Worm (Caenorhabditis elegans) whole organism, L1 larva: ENCODE data around the gene trpp-3.

Source experiments
- aha-1 ChIP-seq: fragments of 150-350 bp; optimal IDR thresholded peaks from 2 replicates; lab custom pipeline; 2014; ENCODE audit warnings: missing biosample characterization, missing genetic modification characterization
- alr-1 ChIP-seq: fragments of 200-800 bp; sonication (Bioruptor generic); optimal IDR thresholded peaks from 2 replicates; lab custom pipeline; 2018; ENCODE audit warnings: borderline replicate concordance, mild to moderate bottlenecking, missing genetic modification characterization, missing compliant biosample characterization
- ceh-63 ChIP-seq: fragments of 200-800 bp; sonication (Bioruptor generic); optimal IDR thresholded peaks from 2 replicates; lab custom pipeline; 2018; ENCODE audit warnings: mild to moderate bottlenecking, missing genetic modification characterization, missing compliant biosample characterization
- ceh-8 ChIP-seq: fragments of 200-800 bp; sonication (Bioruptor generic); optimal IDR thresholded peaks from 2 replicates; lab custom pipeline; 2018; ENCODE audit warnings: mild to moderate bottlenecking, missing genetic modification characterization, moderate library complexity, missing compliant biosample characterization
- ceh-82 ChIP-seq, 3 experiments: fragments of 150-350 bp in 1 of 3; sonication (generic microtip) in 2 of 3; optimal IDR thresholded peaks; 2 replicates each; lab custom pipeline; 2014 to 2017; ENCODE audit warnings: missing biosample characterization in 3 of 3, missing genetic modification characterization in 3 of 3
- ceh-90 ChIP-seq: sonication (generic microtip); optimal IDR thresholded peaks from 2 replicates; lab custom pipeline; 2016; ENCODE audit warnings: missing genetic modification characterization, missing compliant biosample characterization
- dsc-1 ChIP-seq: sonication (generic microtip); optimal IDR thresholded peaks from 2 replicates; lab custom pipeline; 2016; ENCODE audit warnings: mild to moderate bottlenecking, missing genetic modification characterization, missing compliant biosample characterization
- elt-3 ChIP-seq, 6 experiments: fragments of 150-350 bp in 1 of 6; sonication (generic microtip); optimal IDR thresholded peaks; 2 replicates each; lab custom pipeline; 2017 to 2018; ENCODE audit warnings: missing biosample characterization in 6 of 6, missing genetic modification characterization in 6 of 6, inconsistent platforms in 1 of 6
- fkh-10 ChIP-seq: sonication (generic microtip); optimal IDR thresholded peaks from 2 replicates; lab custom pipeline; 2017; ENCODE audit warnings: missing biosample characterization, missing genetic modification reagents, missing genetic modification characterization
- fkh-4 ChIP-seq: sonication (generic microtip); optimal IDR thresholded peaks from 2 replicates; lab custom pipeline; 2016; ENCODE audit warnings: missing compliant biosample characterization, missing genetic modification characterization, borderline replicate concordance
- fkh-8 ChIP-seq: sonication (generic microtip); optimal IDR thresholded peaks from 2 replicates; lab custom pipeline; 2016; ENCODE audit warnings: mild to moderate bottlenecking, missing genetic modification characterization, missing compliant biosample characterization
- hpl-2 ChIP-seq: fragments of 150-350 bp; optimal IDR thresholded peaks from 2 replicates; lab custom pipeline; 2014; ENCODE audit warnings: missing biosample characterization, missing genetic modification reagents, missing genetic modification characterization
- jun-1 ChIP-seq: fragments of 150-350 bp; optimal IDR thresholded peaks from 2 replicates; lab custom pipeline; 2014; ENCODE audit warnings: missing biosample characterization, missing genetic modification reagents, missing genetic modification characterization
- lin-13 ChIP-seq: fragments of 150-350 bp; optimal IDR thresholded peaks from 2 replicates; lab custom pipeline; 2014; ENCODE audit warnings: missing biosample characterization, missing genetic modification reagents, missing genetic modification characterization
- lin-15B ChIP-seq: fragments of 150-350 bp; sonication (generic microtip); optimal IDR thresholded peaks from 3 replicates; lab custom pipeline; 2014; ENCODE audit warnings: missing biosample characterization, missing genetic modification characterization
- lin-35 ChIP-seq, 2 experiments: fragments of 150-350 bp; optimal IDR thresholded peaks; 2 replicates each; lab custom pipeline; 2014; ENCODE audit warnings: missing biosample characterization in 2 of 2, missing genetic modification characterization in 2 of 2, missing genetic modification reagents in 2 of 2
- lin-39 ChIP-seq: fragments of 150-350 bp; optimal IDR thresholded peaks from 2 replicates; lab custom pipeline; 2014; ENCODE audit warnings: missing biosample characterization, missing genetic modification reagents, missing genetic modification characterization
- lsy-2 ChIP-seq, 2 experiments: fragments of 150-350 bp; optimal IDR thresholded peaks; 2 replicates each; lab custom pipeline; 2014; ENCODE audit warnings: missing biosample characterization in 2 of 2, missing genetic modification characterization in 2 of 2
- mdl-1 ChIP-seq, 2 experiments: fragments of 150-350 bp; optimal IDR thresholded peaks; 2 replicates each; lab custom pipeline; 2014 to 2017; ENCODE audit warnings: missing biosample characterization in 2 of 2, missing genetic modification characterization in 2 of 2, inconsistent platforms in 1 of 2
- mef-2 ChIP-seq: fragments of 150-350 bp; optimal IDR thresholded peaks from 2 replicates; lab custom pipeline; 2014; ENCODE audit warnings: missing biosample characterization, missing genetic modification characterization
- mep-1 ChIP-seq: fragments of 150-350 bp; optimal IDR thresholded peaks from 2 replicates; lab custom pipeline; 2014; ENCODE audit warnings: missing biosample characterization, missing genetic modification characterization
- nhr-11 ChIP-seq: fragments of 150-350 bp; optimal IDR thresholded peaks from 2 replicates; lab custom pipeline; 2014; ENCODE audit warnings: missing biosample characterization, missing genetic modification characterization
- nhr-12 ChIP-seq: sonication (generic microtip); optimal IDR thresholded peaks from 2 replicates; lab custom pipeline; 2017; ENCODE audit warnings: missing biosample characterization, missing genetic modification characterization
- nhr-19 ChIP-seq: fragments of 200-800 bp; sonication (Bioruptor generic); conservative IDR thresholded peaks from 2 replicates; pipeline ENCODE4 v1.3.6; 2022; ENCODE audit warnings: missing genetic modification characterization, missing compliant biosample characterization
- nhr-20 ChIP-seq: sonication (generic microtip); optimal IDR thresholded peaks from 2 replicates; lab custom pipeline; 2016; ENCODE audit warnings: mild to moderate bottlenecking, missing genetic modification characterization, missing compliant biosample characterization
- nhr-237 ChIP-seq: fragments of 150-350 bp; optimal IDR thresholded peaks from 2 replicates; lab custom pipeline; 2014; ENCODE audit warnings: missing biosample characterization, missing genetic modification characterization
- nhr-76 ChIP-seq: sonication (generic microtip); optimal IDR thresholded peaks from 2 replicates; lab custom pipeline; 2017; ENCODE audit warnings: missing biosample characterization, missing genetic modification characterization
- nhr-77 ChIP-seq: fragments of 150-350 bp; optimal IDR thresholded peaks from 2 replicates; lab custom pipeline; 2014; ENCODE audit warnings: missing biosample characterization, missing genetic modification characterization
- nhr-84 ChIP-seq: sonication (generic microtip); optimal IDR thresholded peaks from 2 replicates; lab custom pipeline; 2017; ENCODE audit warnings: missing biosample characterization, missing genetic modification characterization
- nhr-90 ChIP-seq: sonication (generic microtip); optimal IDR thresholded peaks from 2 replicates; lab custom pipeline; 2016; ENCODE audit warnings: mild to moderate bottlenecking, missing genetic modification characterization, missing compliant biosample characterization; ENCODE audit not compliant: poor library complexity
- pag-3 ChIP-seq: sonication (generic microtip); optimal IDR thresholded peaks from 2 replicates; lab custom pipeline; 2017; ENCODE audit warnings: missing genetic modification characterization, mild to moderate bottlenecking, missing compliant biosample characterization, antibody characterized with exemption, borderline replicate concordance; ENCODE audit not compliant: insufficient read depth
- pax-3 ChIP-seq: fragments of 200-800 bp; sonication (Bioruptor generic); optimal IDR thresholded peaks from 2 replicates; lab custom pipeline; 2018; ENCODE audit warnings: mild to moderate bottlenecking, missing genetic modification characterization, moderate library complexity, missing compliant biosample characterization
- pqm-1 ChIP-seq: sonication (generic microtip); optimal IDR thresholded peaks from 3 replicates; lab custom pipeline; 2017; ENCODE audit warnings: missing biosample characterization, missing genetic modification characterization
- snu-23 ChIP-seq: sonication (generic microtip); optimal IDR thresholded peaks from 2 replicates; lab custom pipeline; 2016; ENCODE audit warnings: missing genetic modification characterization, missing compliant biosample characterization
- sptf-1 ChIP-seq: fragments of 150-350 bp; optimal IDR thresholded peaks from 2 replicates; lab custom pipeline; 2014; ENCODE audit warnings: missing biosample characterization, missing genetic modification characterization
- sup-37 ChIP-seq: fragments of 200-800 bp; sonication (Bioruptor generic); optimal IDR thresholded peaks from 2 replicates; lab custom pipeline; 2018; ENCODE audit warnings: mild to moderate bottlenecking, missing genetic modification characterization, missing compliant biosample characterization
- tbx-2 ChIP-seq: sonication (generic microtip); optimal IDR thresholded peaks from 2 replicates; lab custom pipeline; 2016; ENCODE audit warnings: missing genetic modification characterization, missing compliant biosample characterization
- unc-130 ChIP-seq: fragments of 150-350 bp; optimal IDR thresholded peaks from 2 replicates; lab custom pipeline; 2017; ENCODE audit warnings: missing biosample characterization, missing genetic modification characterization, inconsistent platforms
- unc-30 ChIP-seq: sonication (generic microtip); optimal IDR thresholded peaks from 2 replicates; lab custom pipeline; 2017; ENCODE audit warnings: missing biosample characterization, missing genetic modification characterization
- unc-86 ChIP-seq: sonication (generic microtip); optimal IDR thresholded peaks from 2 replicates; lab custom pipeline; 2016; ENCODE audit warnings: missing genetic modification characterization, missing compliant biosample characterization
- zip-4 ChIP-seq: fragments of 200-800 bp; sonication (Bioruptor generic); optimal IDR thresholded peaks from 2 replicates; lab custom pipeline; 2018; ENCODE audit warnings: mild to moderate bottlenecking, missing genetic modification characterization, moderate library complexity, missing compliant biosample characterization
- ztf-4 ChIP-seq: fragments of 150-350 bp; optimal IDR thresholded peaks from 2 replicates; lab custom pipeline; 2014; ENCODE audit warnings: missing biosample characterization, missing genetic modification characterization

trpp-3 gene

ce11 chrIII:9511660-9512059, 13.7 kb upstream of the trpp-3 start:
- TF ChIP-seq elt-3 (tag; optimal IDR thresholded peaks at IDR 0.05; lab: Kevin White, UChicago) (no peak), pag-3 (tag; lab: Kevin White, UChicago) (no peak), pax-3 (tag; lab: Kevin White, UChicago) (no peak), ztf-4 (tag; lab: Kevin White, UChicago) (no peak), nhr-19 (GFP tag; lab: Robert Waterston, UW) (no peak), dsc-1 (tag; lab: Kevin White, UChicago) (no peak), aha-1 (tag; lab: Kevin White, UChicago) (no peak)

- TF ChIP-seq ceh-63 (GFP tag; lab: Kevin White, UChicago) = no peak
- no peak for TF ChIP-seq nhr-11 (tag; lab: Kevin White, UChicago)
- no peak for TF ChIP-seq lin-35 (GFP tag; optimal IDR thresholded peaks at IDR 0.05; lab: Kevin White, UChicago)
- TF ChIP-seq fkh-8 (tag; lab: Kevin White, UChicago) = no peak
- TF ChIP-seq dsc-1 (tag; lab: Kevin White, UChicago) = no peak
- no peak for TF ChIP-seq pax-3 (tag; lab: Kevin White, UChicago)
- TF ChIP-seq snu-23 = no peak
- no peak for TF ChIP-seq nhr-19 (GFP tag; lab: Robert Waterston, UW)
- no peak for TF ChIP-seq lin-13 (GFP tag; lab: Kevin White, UChicago)
- TF ChIP-seq unc-130 (tag; lab: Kevin White, UChicago) = no peak
- no peak for TF ChIP-seq nhr-76 (tag; lab: Kevin White, UChicago)
- TF ChIP-seq ztf-4 (tag; lab: Kevin White, UChicago) = no peak
Observed at ce11 chrIII:9513006-9513405, 12.3 kb upstream of the trpp-3 start.

- TF ChIP-seq fkh-10 (GFP tag; lab: Kevin White, UChicago) = no peak
Observed at ce11 chrIII:9513569-9513968, 11.8 kb upstream of the trpp-3 start, which contains the start of gene F55H2.8. F55H2.8 (plus strand) TSS chrIII:9513869.

ce11 chrIII:9516148-9516547, 9.2 kb upstream of the trpp-3 start, which contains the start of gene F55H2.7:
F55H2.7 (minus strand) TSS chrIII:9516248.
- TF ChIP-seq lin-15B (tag; lab: Kevin White, UChicago) (no peak), nhr-11 (tag; lab: Kevin White, UChicago) (no peak), tbx-2 (tag; lab: Kevin White, UChicago) (no peak), nhr-90 (tag; lab: Kevin White, UChicago) (no peak), ceh-8 (GFP tag; lab: Kevin White, UChicago) (no peak), fkh-4 (no peak), nhr-12 (tag; lab: Kevin White, UChicago) (no peak), hpl-2 (GFP tag; lab: Kevin White, UChicago) (no peak), sptf-1 (tag; lab: Kevin White, UChicago) (no peak), nhr-77 (tag; lab: Kevin White, UChicago) (no peak), ceh-90 (no peak), nhr-76 (tag; lab: Kevin White, UChicago) (no peak)

ce11 chrIII:9521410-9522090, 3.8 kb upstream of the trpp-3 start, which contains the start of the genes clu-1 and prp-40:
clu-1 (minus strand) TSS chrIII:9521460.
prp-40 (plus strand) TSS chrIII:9522075.
- TF ChIP-seq lsy-2 (tag; optimal IDR thresholded peaks at IDR 0.05; lab: Kevin White, UChicago) (peak; percentile 94 to 96), aha-1 (tag; lab: Kevin White, UChicago) (peak; percentile 40), pqm-1 (tag; lab: Kevin White, UChicago) (no peak), mep-1 (tag; lab: Kevin White, UChicago) (peak; percentile 89), nhr-90 (tag; lab: Kevin White, UChicago) (peak; percentile 86), zip-4 (GFP tag; lab: Kevin White, UChicago) (peak; percentile 52), unc-86 (tag; lab: Kevin White, UChicago) (peak; percentile 88), nhr-237 (peak; percentile 55), ceh-82 (tag; optimal IDR thresholded peaks at IDR 0.05; lab: Kevin White, UChicago) (peak; percentile 90 to 92 (median 92)), unc-30 (tag; lab: Kevin White, UChicago) (no peak), fkh-10 (GFP tag; lab: Kevin White, UChicago) (peak; percentile 57), ceh-8 (GFP tag; lab: Kevin White, UChicago) (peak; percentile 79), nhr-20 (peak; percentile 93), lin-39 (tag; lab: Kevin White, UChicago) (peak; percentile 65), pax-3 (tag; lab: Kevin White, UChicago) (peak; percentile 58), alr-1 (tag; lab: Kevin White, UChicago) (no peak), elt-3 (tag; optimal IDR thresholded peaks at IDR 0.05; lab: Kevin White, UChicago) (peak in 3 of 6 experiments; percentile 21 to 86 (median 68)), nhr-76 (tag; lab: Kevin White, UChicago) (no peak), mdl-1 (tag; optimal IDR thresholded peaks at IDR 0.05; lab: Kevin White, UChicago) (peak in 1 of 2 experiments; percentile 83), jun-1 (tag; lab: Kevin White, UChicago) (peak; percentile 81), sup-37 (GFP tag; lab: Kevin White, UChicago) (peak; percentile 33), mef-2 (tag; lab: Kevin White, UChicago) (peak; percentile 71), nhr-84 (no peak)
